Worm (Caenorhabditis elegans) whole organism, L1 larva: ENCODE data around the gene C03H12.1.
A peak's percentile ranks its signal among the peaks of the same experiment; 100 is the strongest.

Source experiments
- C04F5.9 ChIP-seq: sonication (generic microtip); optimal IDR thresholded peaks from 2 replicates; lab custom pipeline; 2016; ENCODE audit warnings: missing genetic modification characterization, missing compliant biosample characterization
- alr-1 ChIP-seq: fragments of 200-800 bp; sonication (Bioruptor generic); optimal IDR thresholded peaks from 2 replicates; lab custom pipeline; 2018; ENCODE audit warnings: borderline replicate concordance, mild to moderate bottlenecking, missing genetic modification characterization, missing compliant biosample characterization
- aly-2 ChIP-seq: fragments of 150-350 bp; optimal IDR thresholded peaks from 2 replicates; lab custom pipeline; 2014; ENCODE audit warnings: missing biosample characterization, missing genetic modification characterization
- ama-1 ChIP-seq: fragments of 150-350 bp; optimal IDR thresholded peaks from 2 replicates; lab custom pipeline; 2014
- blmp-1 ChIP-seq: fragments of 150-350 bp; optimal IDR thresholded peaks from 2 replicates; lab custom pipeline; 2014; ENCODE audit warnings: missing biosample characterization, missing genetic modification characterization
- ceh-8 ChIP-seq: fragments of 200-800 bp; sonication (Bioruptor generic); optimal IDR thresholded peaks from 2 replicates; lab custom pipeline; 2018; ENCODE audit warnings: mild to moderate bottlenecking, missing genetic modification characterization, moderate library complexity, missing compliant biosample characterization
- ceh-88 ChIP-seq: fragments of 200-800 bp; sonication (Bioruptor generic); IDR thresholded peaks from 2 replicates; pipeline ENCODE4 v1.3.6; 2022; ENCODE audit warnings: missing genetic modification characterization, missing compliant biosample characterization
- ces-1 ChIP-seq: fragments of 150-350 bp; optimal IDR thresholded peaks from 2 replicates; lab custom pipeline; 2014; ENCODE audit warnings: missing biosample characterization, missing genetic modification reagents, missing genetic modification characterization
- dpl-1 ChIP-seq, 3 experiments: fragments of 150-350 bp in 2 of 3; sonication (generic microtip) in 1 of 3; optimal IDR thresholded peaks; 2 replicates each; lab custom pipeline; 2014 to 2017; ENCODE audit warnings: missing biosample characterization in 3 of 3, missing genetic modification characterization in 3 of 3, missing genetic modification reagents in 3 of 3
- efl-1 ChIP-seq, 4 experiments: fragments of 150-350 bp; optimal IDR thresholded peaks in 3 of 4; peaks in 1 of 4; 1 replicate in 1 of 4; 2 replicates in 3 of 4; lab custom pipeline; 2014; ENCODE audit warnings: missing biosample characterization in 2 of 4, missing genetic modification characterization in 2 of 4, missing genetic modification reagents in 2 of 4
- egl-13 ChIP-seq: sonication (generic microtip); optimal IDR thresholded peaks from 2 replicates; lab custom pipeline; 2016; ENCODE audit warnings: missing genotype, missing genetic modification reagents, missing genetic modification characterization, missing compliant biosample characterization
- egl-27 ChIP-seq, 2 experiments: fragments of 150-350 bp in 1 of 2; sonication (generic microtip); optimal IDR thresholded peaks; 3 replicates each; lab custom pipeline; 2017 to 2018; ENCODE audit warnings: missing biosample characterization in 2 of 2, missing genetic modification characterization in 2 of 2, missing genetic modification reagents in 2 of 2
- elt-2 ChIP-seq: sonication (generic microtip); optimal IDR thresholded peaks from 2 replicates; lab custom pipeline; 2016; ENCODE audit warnings: missing genetic modification characterization, mild to moderate bottlenecking, inconsistent platforms, missing compliant biosample characterization, missing genetic modification reagents
- fkh-10 ChIP-seq: sonication (generic microtip); optimal IDR thresholded peaks from 2 replicates; lab custom pipeline; 2017; ENCODE audit warnings: missing biosample characterization, missing genetic modification reagents, missing genetic modification characterization
- fkh-4 ChIP-seq: sonication (generic microtip); optimal IDR thresholded peaks from 2 replicates; lab custom pipeline; 2016; ENCODE audit warnings: missing compliant biosample characterization, missing genetic modification characterization, borderline replicate concordance
- fos-1 ChIP-seq: fragments of 150-350 bp; optimal IDR thresholded peaks from 2 replicates; lab custom pipeline; 2014; ENCODE audit warnings: missing biosample characterization, missing genetic modification characterization
- grh-1 ChIP-seq: fragments of 200-800 bp; sonication (Bioruptor generic); IDR thresholded peaks from 2 replicates; pipeline ENCODE4 v1.3.6; 2022; ENCODE audit warnings: missing genetic modification reagents, missing genetic modification characterization, missing compliant biosample characterization
- hlh-17 ChIP-seq: fragments of 200-800 bp; sonication (Bioruptor generic); optimal IDR thresholded peaks from 2 replicates; lab custom pipeline; 2018; ENCODE audit warnings: missing genetic modification characterization, mild to moderate bottlenecking, missing compliant biosample characterization, moderate library complexity, borderline replicate concordance
- hpl-2 ChIP-seq: fragments of 150-350 bp; optimal IDR thresholded peaks from 2 replicates; lab custom pipeline; 2014; ENCODE audit warnings: missing biosample characterization, missing genetic modification reagents, missing genetic modification characterization
- isw-1 ChIP-seq: fragments of 200-800 bp; sonication (Bioruptor generic); IDR thresholded peaks from 2 replicates; pipeline ENCODE4 v1.3.6; 2022; ENCODE audit warnings: missing genetic modification characterization, missing compliant biosample characterization
- jun-1 ChIP-seq: fragments of 150-350 bp; optimal IDR thresholded peaks from 2 replicates; lab custom pipeline; 2014; ENCODE audit warnings: missing biosample characterization, missing genetic modification reagents, missing genetic modification characterization
- lin-14 ChIP-seq: fragments of 200-800 bp; sonication (Bioruptor generic); optimal IDR thresholded peaks from 2 replicates; lab custom pipeline; 2018; ENCODE audit warnings: mild to moderate bottlenecking, missing genetic modification characterization, moderate library complexity, missing compliant biosample characterization
- lin-15B ChIP-seq: fragments of 150-350 bp; sonication (generic microtip); optimal IDR thresholded peaks from 3 replicates; lab custom pipeline; 2014; ENCODE audit warnings: missing biosample characterization, missing genetic modification characterization
- lin-39 ChIP-seq: fragments of 150-350 bp; optimal IDR thresholded peaks from 2 replicates; lab custom pipeline; 2014; ENCODE audit warnings: missing biosample characterization, missing genetic modification reagents, missing genetic modification characterization
- lir-3 ChIP-seq: sonication (generic microtip); optimal IDR thresholded peaks from 2 replicates; lab custom pipeline; 2016; ENCODE audit warnings: mild to moderate bottlenecking, missing genetic modification characterization, moderate library complexity, missing compliant biosample characterization; ENCODE audit not compliant: poor library complexity
- mab-9 ChIP-seq: fragments of 200-800 bp; sonication (Bioruptor generic); IDR thresholded peaks from 2 replicates; pipeline ENCODE4 v1.3.6; 2022; ENCODE audit warnings: missing genetic modification reagents, missing genetic modification characterization, missing compliant biosample characterization
- mdl-1 ChIP-seq, 2 experiments: fragments of 150-350 bp; optimal IDR thresholded peaks; 2 replicates each; lab custom pipeline; 2014 to 2017; ENCODE audit warnings: missing biosample characterization in 2 of 2, missing genetic modification characterization in 2 of 2, inconsistent platforms in 1 of 2
- mef-2 ChIP-seq: fragments of 150-350 bp; optimal IDR thresholded peaks from 2 replicates; lab custom pipeline; 2014; ENCODE audit warnings: missing biosample characterization, missing genetic modification characterization
- nhr-11 ChIP-seq: fragments of 150-350 bp; optimal IDR thresholded peaks from 2 replicates; lab custom pipeline; 2014; ENCODE audit warnings: missing biosample characterization, missing genetic modification characterization
- nhr-12 ChIP-seq: sonication (generic microtip); optimal IDR thresholded peaks from 2 replicates; lab custom pipeline; 2017; ENCODE audit warnings: missing biosample characterization, missing genetic modification characterization
- nhr-19 ChIP-seq: fragments of 200-800 bp; sonication (Bioruptor generic); conservative IDR thresholded peaks from 2 replicates; pipeline ENCODE4 v1.3.6; 2022; ENCODE audit warnings: missing genetic modification characterization, missing compliant biosample characterization
- nhr-20 ChIP-seq: sonication (generic microtip); optimal IDR thresholded peaks from 2 replicates; lab custom pipeline; 2016; ENCODE audit warnings: mild to moderate bottlenecking, missing genetic modification characterization, missing compliant biosample characterization
- nhr-237 ChIP-seq: fragments of 150-350 bp; optimal IDR thresholded peaks from 2 replicates; lab custom pipeline; 2014; ENCODE audit warnings: missing biosample characterization, missing genetic modification characterization
- nhr-28 ChIP-seq: fragments of 150-350 bp; optimal IDR thresholded peaks from 2 replicates; lab custom pipeline; 2014; ENCODE audit warnings: missing biosample characterization, missing genetic modification characterization
- nhr-47 ChIP-seq: sonication (generic microtip); optimal IDR thresholded peaks from 2 replicates; lab custom pipeline; 2016; ENCODE audit warnings: mild to moderate bottlenecking, missing genetic modification characterization, moderate library complexity, missing compliant biosample characterization
- nhr-76 ChIP-seq: sonication (generic microtip); optimal IDR thresholded peaks from 2 replicates; lab custom pipeline; 2017; ENCODE audit warnings: missing biosample characterization, missing genetic modification characterization
- rnt-1 ChIP-seq: sonication (generic microtip); optimal IDR thresholded peaks from 2 replicates; lab custom pipeline; 2016; ENCODE audit warnings: mild to moderate bottlenecking, missing genetic modification characterization, moderate library complexity, missing compliant biosample characterization
- sptf-1 ChIP-seq: fragments of 150-350 bp; optimal IDR thresholded peaks from 2 replicates; lab custom pipeline; 2014; ENCODE audit warnings: missing biosample characterization, missing genetic modification characterization
- sup-37 ChIP-seq: fragments of 200-800 bp; sonication (Bioruptor generic); optimal IDR thresholded peaks from 2 replicates; lab custom pipeline; 2018; ENCODE audit warnings: mild to moderate bottlenecking, missing genetic modification characterization, missing compliant biosample characterization
- swsn-7 ChIP-seq: sonication (generic microtip); optimal IDR thresholded peaks from 2 replicates; lab custom pipeline; 2016; ENCODE audit warnings: missing genetic modification characterization, missing compliant biosample characterization
- tbx-2 ChIP-seq: sonication (generic microtip); optimal IDR thresholded peaks from 2 replicates; lab custom pipeline; 2016; ENCODE audit warnings: missing genetic modification characterization, missing compliant biosample characterization
- tlp-1 ChIP-seq: fragments of 150-350 bp; optimal IDR thresholded peaks from 2 replicates; lab custom pipeline; 2014; ENCODE audit warnings: missing biosample characterization, missing genetic modification characterization
- unc-98 ChIP-seq: fragments of 200-800 bp; sonication (Bioruptor generic); IDR thresholded peaks from 2 replicates; pipeline ENCODE4 v1.3.6; 2022; ENCODE audit warnings: missing genetic modification characterization, missing compliant biosample characterization
- zip-4 ChIP-seq: fragments of 200-800 bp; sonication (Bioruptor generic); optimal IDR thresholded peaks from 2 replicates; lab custom pipeline; 2018; ENCODE audit warnings: mild to moderate bottlenecking, missing genetic modification characterization, moderate library complexity, missing compliant biosample characterization

The C03H12.1 gene

DNA sequence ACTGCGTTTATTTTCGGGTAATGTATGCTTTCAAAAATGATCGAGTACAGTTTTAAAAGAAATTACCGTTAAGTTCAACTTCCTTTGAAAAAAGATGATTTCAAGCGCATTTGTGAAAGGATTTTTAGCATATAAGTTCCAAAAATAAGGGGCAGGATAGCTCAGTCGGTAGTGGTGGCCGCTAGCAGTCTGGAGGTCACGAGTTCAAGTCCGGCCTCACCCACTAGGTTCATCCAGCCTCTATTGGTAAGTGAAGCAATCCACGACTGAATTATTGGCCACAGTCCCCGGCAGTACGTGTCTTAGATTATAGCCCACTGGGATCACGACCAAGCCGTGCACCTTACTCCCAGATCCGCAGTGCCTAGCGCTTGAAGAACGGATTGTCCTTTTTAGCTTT, 27.7 kb downstream of the C03H12.1 start:
- TF ChIP-seq zip-4 (GFP tag; lab: Kevin White, UChicago) (no peak), grh-1 (no peak), nhr-19 (GFP tag; lab: Robert Waterston, UW) (no peak), lin-14 (GFP tag; lab: Kevin White, UChicago) (no peak)

DNA sequence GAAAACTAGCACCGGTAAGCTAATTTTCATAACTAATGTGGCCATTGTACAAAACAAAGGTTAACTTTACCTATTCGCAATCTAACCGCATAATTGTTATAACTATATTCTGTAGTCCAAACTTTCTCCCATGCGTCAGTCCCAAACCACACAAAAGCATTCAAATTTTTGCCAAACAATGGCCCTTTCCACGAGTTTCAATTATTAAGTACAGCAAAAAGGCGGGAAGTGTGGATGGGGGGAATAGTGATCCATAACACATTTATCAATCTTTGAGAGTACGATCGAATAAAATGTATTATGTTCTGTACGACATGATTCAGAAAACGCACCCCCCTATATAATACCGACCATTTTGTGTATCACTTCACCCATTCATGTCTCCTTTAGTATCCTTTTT, 29.1 kb downstream of the C03H12.1 start, which contains the start of gene ZK662.6:
ZK662.6 (plus strand) TSS at position 301 of the 400 bp plus-strand sequence.
- TF ChIP-seq unc-98 (GFP tag; lab: Robert Waterston, UW), result no peak
- TF ChIP-seq nhr-12, result no peak
- TF ChIP-seq C04F5.9 (tag; lab: Kevin White, UChicago), result no peak
- TF ChIP-seq, all 84 proteins: peak for 0

ce11 chrX:15721346-15721745, 32.1 kb downstream of the C03H12.1 start, which contains the start of gene ZK662.5:
ZK662.5 (plus strand) TSS chrX:15721646.
- TF ChIP-seq mdl-1 (tag; optimal IDR thresholded peaks at IDR 0.05; lab: Kevin White, UChicago), result no peak
- no peak for TF ChIP-seq efl-1 (optimal IDR thresholded peaks at IDR 0.05; lab: Kevin White, UChicago)
- no peak for TF ChIP-seq efl-1 (GFP tag; optimal IDR thresholded peaks at IDR 0.05 in 1 of 2; lab: Kevin White, UChicago)
- no peak for TF ChIP-seq mef-2
- TF ChIP-seq tlp-1 (tag; lab: Kevin White, UChicago), result no peak
- TF ChIP-seq alr-1, result no peak
- TF ChIP-seq ces-1, result no peak

DNA sequence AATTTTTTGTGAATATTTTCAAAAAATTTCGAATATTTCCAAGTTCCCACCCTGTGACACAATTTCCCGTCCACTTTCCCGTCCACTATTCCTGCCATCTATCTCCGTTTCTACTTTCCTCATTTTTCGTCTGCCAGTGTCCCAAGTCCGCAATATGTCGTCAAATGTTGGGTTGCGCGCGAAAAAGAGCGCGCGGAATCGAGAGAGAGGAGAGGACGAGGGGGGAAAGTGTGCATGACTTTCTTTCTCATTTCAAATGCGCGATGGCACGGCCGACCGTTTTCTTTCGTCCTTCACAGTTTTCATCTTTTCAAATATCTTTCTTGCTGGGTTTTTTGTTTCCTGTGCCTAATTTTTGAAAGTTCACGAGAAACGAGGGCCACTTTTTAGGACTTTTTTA, 35.7 kb downstream of the C03H12.1 start:
- TF ChIP-seq ceh-8 (GFP tag; lab: Kevin White, UChicago) (no peak), nhr-19 (GFP tag; lab: Robert Waterston, UW) (peak; percentile 67), tbx-2 (tag; lab: Kevin White, UChicago) (peak; percentile 70), mdl-1 (tag; optimal IDR thresholded peaks at IDR 0.05; lab: Kevin White, UChicago) (peak in 1 of 2 experiments; percentile 81), isw-1 (GFP tag; lab: Robert Waterston, UW) (peak; percentile 14; the same call in 1 of the 2 replicates), elt-2 (tag; lab: Kevin White, UChicago) (no peak), dpl-1 (GFP tag; optimal IDR thresholded peaks at IDR 0.05; lab: Kevin White, UChicago) (peak; percentile 68 to 73 (median 73)), mab-9 (GFP tag; lab: Robert Waterston, UW) (no peak), ceh-88 (GFP tag; lab: Robert Waterston, UW) (no peak), lin-39 (tag; lab: Kevin White, UChicago) (no peak), ces-1 (no peak), nhr-20 (tag; lab: Kevin White, UChicago) (peak; percentile 74), sup-37 (GFP tag; lab: Kevin White, UChicago) (no peak), nhr-12 (no peak), ama-1 (no peak), egl-13 (tag; lab: Kevin White, UChicago) (no peak), swsn-7 (tag; lab: Kevin White, UChicago) (peak; percentile 76), efl-1 (optimal IDR thresholded peaks at IDR 0.05; lab: Kevin White, UChicago) (peak; percentile 69 to 78), efl-1 (GFP tag; optimal IDR thresholded peaks at IDR 0.05 in 1 of 2; lab: Kevin White, UChicago) (peak in 1 of 2 experiments; percentile 58), fkh-10 (GFP tag; lab: Kevin White, UChicago) (no peak), jun-1 (tag; lab: Kevin White, UChicago) (peak; percentile 48), fos-1 (tag; lab: Kevin White, UChicago) (no peak), C04F5.9 (tag; lab: Kevin White, UChicago) (no peak), nhr-11 (no peak), lin-14 (GFP tag; lab: Kevin White, UChicago) (peak; percentile 83), nhr-28 (tag; lab: Kevin White, UChicago) (no peak), nhr-47 (tag; lab: Kevin White, UChicago) (peak; percentile 75), fkh-4 (tag; lab: Kevin White, UChicago) (no peak), lin-15B (tag; lab: Kevin White, UChicago) (peak; percentile 93), grh-1 (peak; percentile 34; the same call in 1 of the 2 replicates), rnt-1 (peak; percentile 80), lir-3 (no peak), nhr-76 (tag; lab: Kevin White, UChicago) (no peak), sptf-1 (tag; lab: Kevin White, UChicago) (no peak), aly-2 (tag; lab: Kevin White, UChicago) (no peak), egl-27 (tag; optimal IDR thresholded peaks at IDR 0.05; lab: Kevin White, UChicago) (no peak), tlp-1 (tag; lab: Kevin White, UChicago) (no peak), hpl-2 (GFP tag; lab: Kevin White, UChicago) (no peak), hlh-17 (no peak), blmp-1 (tag; lab: Kevin White, UChicago) (peak; percentile 97), nhr-237 (no peak), mef-2 (peak; percentile 7)
